Worm (Caenorhabditis elegans): ENCODE results near the gene Y69A2AR.28.

ce11 chrIV:2634992-2635391 is 22.1 kb upstream of the Y69A2AR.28 start:
- TF ChIP-seq unc-39 (tag; optimal IDR thresholded peaks at IDR 0.05) = no peak
- no peak for TF ChIP-seq aly-2 (tag; optimal IDR thresholded peaks at IDR 0.05)
- no peak for TF ChIP-seq pha-4 (GFP tag; IDR thresholded peaks at IDR 0.05)
- no peak for TF ChIP-seq pha-4 (tag; optimal IDR thresholded peaks at IDR 0.05)
- TF ChIP-seq egl-27 (tag; optimal IDR thresholded peaks at IDR 0.05) = no peak
- no peak for TF ChIP-seq lin-13 (GFP tag; optimal IDR thresholded peaks at IDR 0.05)
- TF ChIP-seq pqm-1 (tag; optimal IDR thresholded peaks at IDR 0.05) = no peak
- no peak for TF ChIP-seq ama-1 (optimal IDR thresholded peaks at IDR 0.05)
- no peak for TF ChIP-seq daf-8 (GFP tag; IDR thresholded peaks at IDR 0.05)
- no peak for TF ChIP-seq Y48G9A.11 (GFP tag; IDR thresholded peaks at IDR 0.05)
- TF ChIP-seq lir-3 (tag; optimal IDR thresholded peaks at IDR 0.05) = no peak
